Worm (Caenorhabditis elegans) whole organism, L3 larva: ENCODE data around the gene R10E8.2.

Experiments
- R02D3.7 ChIP-seq: fragments of 150-350 bp; optimal IDR thresholded peaks from 2 replicates; lab custom pipeline; 2014; ENCODE audit warnings: missing biosample characterization, missing genetic modification characterization
- ZK546.5 ChIP-seq: sonication (generic microtip); optimal IDR thresholded peaks from 2 replicates; lab custom pipeline; 2017; ENCODE audit warnings: missing biosample characterization, missing genetic modification characterization
- ceh-16 ChIP-seq: sonication (generic microtip); optimal IDR thresholded peaks from 2 replicates; lab custom pipeline; 2017; ENCODE audit warnings: missing biosample characterization, missing genetic modification characterization
- ceh-82 ChIP-seq: fragments of 150-350 bp; optimal IDR thresholded peaks from 2 replicates; lab custom pipeline; 2014; ENCODE audit warnings: missing biosample characterization, missing genetic modification characterization
- ceh-9 ChIP-seq: sonication (generic microtip); optimal IDR thresholded peaks from 2 replicates; lab custom pipeline; 2018; ENCODE audit warnings: missing biosample characterization, missing genetic modification characterization
- daf-12 ChIP-seq: fragments of 150-350 bp; optimal IDR thresholded peaks from 2 replicates; lab custom pipeline; 2014; ENCODE audit warnings: missing biosample characterization, missing genetic modification reagents, missing genetic modification characterization
- egl-27 ChIP-seq: sonication (generic microtip); optimal IDR thresholded peaks from 4 replicates; lab custom pipeline; 2017; ENCODE audit warnings: missing biosample characterization, missing genetic modification reagents, missing genetic modification characterization
- elt-3 ChIP-seq, 3 experiments: fragments of 150-350 bp in 1 of 3; sonication (generic microtip) in 2 of 3; optimal IDR thresholded peaks; 2 replicates in 2 of 3; 4 replicates in 1 of 3; lab custom pipeline; 2014 to 2017; ENCODE audit warnings: missing biosample characterization in 3 of 3, missing genetic modification characterization in 3 of 3
- eor-1 ChIP-seq, 2 experiments: fragments of 150-350 bp; optimal IDR thresholded peaks; 2 replicates each; lab custom pipeline; 2014 to 2018; ENCODE audit warnings: missing biosample characterization in 2 of 2, missing genetic modification characterization in 2 of 2
- fkh-10 ChIP-seq: sonication (generic microtip); optimal IDR thresholded peaks from 2 replicates; lab custom pipeline; 2017; ENCODE audit warnings: missing biosample characterization, missing genetic modification reagents, missing genetic modification characterization
- fos-1 ChIP-seq: fragments of 150-350 bp; optimal IDR thresholded peaks from 2 replicates; lab custom pipeline; 2014; ENCODE audit warnings: missing biosample characterization, missing genetic modification characterization
- jun-1 ChIP-seq: fragments of 150-350 bp; optimal IDR thresholded peaks from 2 replicates; lab custom pipeline; 2014; ENCODE audit warnings: missing biosample characterization, missing genetic modification reagents, missing genetic modification characterization
- lsy-12 ChIP-seq: sonication (generic microtip); optimal IDR thresholded peaks from 2 replicates; lab custom pipeline; 2016; ENCODE audit warnings: mild to moderate bottlenecking, missing genetic modification characterization, missing compliant biosample characterization
- mdl-1 ChIP-seq: fragments of 150-350 bp; optimal IDR thresholded peaks from 2 replicates; lab custom pipeline; 2014; ENCODE audit warnings: missing biosample characterization, missing genetic modification characterization
- nfya-1 ChIP-seq: sonication (generic microtip); optimal IDR thresholded peaks from 2 replicates; lab custom pipeline; 2017; ENCODE audit warnings: missing genetic modification characterization, mild to moderate bottlenecking, missing compliant biosample characterization, antibody characterized with exemption, moderate library complexity; ENCODE audit not compliant: insufficient read depth
- nhr-25 ChIP-seq: sonication (generic microtip); optimal IDR thresholded peaks from 2 replicates; lab custom pipeline; 2017; ENCODE audit warnings: missing biosample characterization, missing genetic modification characterization
- nhr-28 ChIP-seq: fragments of 150-350 bp; optimal IDR thresholded peaks from 2 replicates; lab custom pipeline; 2014; ENCODE audit warnings: missing biosample characterization, missing genetic modification characterization
- nhr-43 ChIP-seq: sonication (generic microtip); optimal IDR thresholded peaks from 2 replicates; lab custom pipeline; 2016; ENCODE audit warnings: mild to moderate bottlenecking, missing genetic modification characterization, missing compliant biosample characterization; ENCODE audit not compliant: poor library complexity, severe bottlenecking
- nhr-67 ChIP-seq: fragments of 150-350 bp; optimal IDR thresholded peaks from 2 replicates; lab custom pipeline; 2014; ENCODE audit warnings: missing biosample characterization, missing genetic modification characterization
- nhr-76 ChIP-seq: fragments of 150-350 bp; sonication (generic microtip); optimal IDR thresholded peaks from 5 replicates; lab custom pipeline; 2014; ENCODE audit warnings: missing biosample characterization, missing genetic modification characterization
- nhr-77 ChIP-seq: fragments of 150-350 bp; optimal IDR thresholded peaks from 2 replicates; lab custom pipeline; 2014; ENCODE audit warnings: missing biosample characterization, missing genetic modification characterization
- pqm-1 ChIP-seq: fragments of 150-350 bp; optimal IDR thresholded peaks from 2 replicates; lab custom pipeline; 2017; ENCODE audit warnings: missing biosample characterization, missing genetic modification characterization, inconsistent platforms
- skn-1 ChIP-seq: fragments of 150-350 bp; optimal IDR thresholded peaks from 2 replicates; lab custom pipeline; 2014; ENCODE audit warnings: missing biosample characterization, missing genetic modification characterization
- snpc-4 ChIP-seq: fragments of 150-350 bp; optimal IDR thresholded peaks from 2 replicates; lab custom pipeline; 2014; ENCODE audit warnings: missing biosample characterization, missing genetic modification characterization
- tbx-2 ChIP-seq: sonication (generic microtip); optimal IDR thresholded peaks from 2 replicates; lab custom pipeline; 2016; ENCODE audit warnings: mild to moderate bottlenecking, missing genetic modification characterization, missing compliant biosample characterization
- unc-39 ChIP-seq: sonication (generic microtip); optimal IDR thresholded peaks from 4 replicates; lab custom pipeline; 2017; ENCODE audit warnings: missing biosample characterization, missing genetic modification characterization
- ztf-11 ChIP-seq: fragments of 150-350 bp; optimal IDR thresholded peaks from 2 replicates; lab custom pipeline; 2014; ENCODE audit warnings: missing biosample characterization, missing genetic modification characterization
- ztf-4 ChIP-seq: fragments of 150-350 bp; optimal IDR thresholded peaks from 2 replicates; lab custom pipeline; 2014; ENCODE audit warnings: missing biosample characterization, missing genetic modification characterization

The R10E8.2 gene

ce11 chrV:18270403-18270802, 16.8 kb downstream of the R10E8.2 start, which contains the start of gene Y37H2C.4:
TSS of gene Y37H2C.4 (plus strand) at chrV:18270703.
- TF ChIP-seq nhr-67 (tag; lab: Kevin White, UChicago): no peak

ce11 chrV:18280778-18281177, 27.2 kb downstream of the R10E8.2 start, which contains the start of gene Y51A2A.16:
TSS of gene Y51A2A.16 (minus strand) at chrV:18280878.
- TF ChIP-seq nhr-43 (tag; lab: Kevin White, UChicago) (no peak), ceh-9 (no peak), daf-12 (tag; lab: Kevin White, UChicago) (no peak), eor-1 (tag; optimal IDR thresholded peaks at IDR 0.05; lab: Kevin White, UChicago) (no peak), snpc-4 (tag; lab: Kevin White, UChicago) (no peak), tbx-2 (tag; lab: Kevin White, UChicago) (no peak)

ce11 chrV:18282597-18282996, 29.0 kb downstream of the R10E8.2 start, which contains the start of gene clec-247:
TSS of gene clec-247 (plus strand) at chrV:18282897.
- TF ChIP-seq ZK546.5 (tag; lab: Kevin White, UChicago): no peak
- TF ChIP-seq lsy-12 (tag; lab: Kevin White, UChicago): no peak
- no peak for TF ChIP-seq jun-1
- no peak for TF ChIP-seq nhr-77 (tag; lab: Kevin White, UChicago)
- no peak for TF ChIP-seq elt-3 (tag; optimal IDR thresholded peaks at IDR 0.05; lab: Kevin White, UChicago)
- no peak for TF ChIP-seq nhr-25 (tag; lab: Kevin White, UChicago)
- TF ChIP-seq fkh-10 (GFP tag; lab: Kevin White, UChicago): no peak
- TF ChIP-seq, all 47 proteins: peak for 0

- TF ChIP-seq egl-27 (tag; lab: Kevin White, UChicago) (no peak), nfya-1 (tag; lab: Kevin White, UChicago) (no peak), ceh-82 (tag; lab: Kevin White, UChicago) (no peak), unc-39 (tag; lab: Kevin White, UChicago) (no peak), jun-1 (no peak), ztf-4 (tag; lab: Kevin White, UChicago) (no peak), ztf-11 (tag; lab: Kevin White, UChicago) (no peak), snpc-4 (tag; lab: Kevin White, UChicago) (no peak), nhr-43 (tag; lab: Kevin White, UChicago) (no peak)
Observed at ce11 chrV:18290642-18291041, 37.0 kb downstream of the R10E8.2 start, which contains the start of gene Y51A2A.4. TSS of gene Y51A2A.4 (plus strand) at chrV:18290942.

- no peak for TF ChIP-seq lsy-12 (tag; lab: Kevin White, UChicago)
- TF ChIP-seq tbx-2 (tag; lab: Kevin White, UChicago): no peak
- TF ChIP-seq nhr-28 (tag; lab: Kevin White, UChicago): no peak
Observed at ce11 chrV:18292295-18292694, 38.7 kb downstream of the R10E8.2 start, which contains the start of gene Y51A2A.12. TSS of gene Y51A2A.12 (plus strand) at chrV:18292595.

ce11 chrV:18298506-18298905, 44.9 kb downstream of the R10E8.2 start, which contains the start of gene Y51A2A.5:
TSS of gene Y51A2A.5 (plus strand) at chrV:18298806.
- TF ChIP-seq R02D3.7 (tag; lab: Kevin White, UChicago): no peak
- TF ChIP-seq fos-1: no peak
- no peak for TF ChIP-seq mdl-1
- no peak for TF ChIP-seq daf-12 (tag; lab: Kevin White, UChicago)
- TF ChIP-seq ceh-16: no peak
- no peak for TF ChIP-seq nhr-76 (tag; lab: Kevin White, UChicago)
- no peak for TF ChIP-seq nhr-25 (tag; lab: Kevin White, UChicago)
- no peak for TF ChIP-seq pqm-1 (tag; lab: Kevin White, UChicago)
- TF ChIP-seq ceh-82 (tag; lab: Kevin White, UChicago): no peak

ce11 chrV:18299313-18299712, 45.7 kb downstream of the R10E8.2 start:
- no peak for TF ChIP-seq skn-1
